Worm (Caenorhabditis elegans): ENCODE data around the gene ife-1.

ce11 chrIII:13378242-13378641 lies 35.0 kb downstream of the ife-1 start, which contains the start of gene T03F6.10:
- TF ChIP-seq dao-5 (tag; optimal IDR thresholded peaks at IDR 0.05) (no peak), him-1 (tag; optimal IDR thresholded peaks at IDR 0.05) (no peak)

Measured in whole organism, L4/young adult.